Worm (Caenorhabditis elegans): ENCODE results near the gene F56D5.5.

Gene F56D5.5

DNA sequence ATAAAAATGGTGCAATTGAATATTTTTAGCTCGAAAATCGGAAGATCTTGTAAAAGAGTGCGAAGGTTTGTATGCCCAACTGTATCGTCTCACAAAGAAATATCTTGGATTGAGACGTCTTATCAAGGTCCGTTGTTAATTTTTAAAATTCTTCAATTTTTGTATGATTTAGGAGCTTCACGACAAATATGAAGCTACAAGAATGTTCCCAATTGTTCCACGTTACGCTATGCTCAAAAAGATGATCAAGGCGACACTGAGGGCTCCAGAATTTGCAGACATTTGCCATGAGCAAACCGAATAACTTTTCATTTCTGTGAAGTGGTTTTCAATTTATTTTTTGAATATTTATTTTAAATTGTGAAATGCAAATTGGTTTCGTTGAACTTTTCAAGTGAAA, 30.8 kb upstream of the F56D5.5 start (continued):
- TF ChIP-seq skn-1 (tag; optimal IDR thresholded peaks at IDR 0.05) (no peak), F44E2.7 (GFP tag; IDR thresholded peaks at IDR 0.05) (no peak), saeg-2 (GFP tag; IDR thresholded peaks at IDR 0.05) (no peak), duxl-1 (tag; optimal IDR thresholded peaks at IDR 0.05; ENCODE audit: poor library complexity) (no peak), dmd-9 (GFP tag; IDR thresholded peaks at IDR 0.05) (no peak), lin-15B (tag; optimal IDR thresholded peaks at IDR 0.05) (no peak), nhr-111 (GFP tag; optimal IDR thresholded peaks at IDR 0.05) (no peak), mdl-1 (tag; optimal IDR thresholded peaks at IDR 0.05) (no peak), lin-29 (GFP tag; IDR thresholded peaks at IDR 0.05) (no peak), nhr-102 (tag; optimal IDR thresholded peaks at IDR 0.05) (no peak), ceh-20 (GFP tag; IDR thresholded peaks at IDR 0.05) (no peak), ama-1 (optimal IDR thresholded peaks at IDR 0.05) (peak; percentile 82), F10B5.3 (tag; optimal IDR thresholded peaks at IDR 0.05) (no peak), unc-130 (GFP tag; optimal IDR thresholded peaks at IDR 0.05) (peak; percentile 5), set-16 (GFP tag; IDR thresholded peaks at IDR 0.05) (no peak), cey-2 (tag; optimal IDR thresholded peaks at IDR 0.05; ENCODE audit: borderline replicate concordance, insufficient read depth) (no peak), nhr-77 (tag; optimal IDR thresholded peaks at IDR 0.05) (peak; percentile 20), ceh-28 (tag; optimal IDR thresholded peaks at IDR 0.05) (no peak), nhr-11 (tag; optimal IDR thresholded peaks at IDR 0.05) (no peak), T26A8.4 (GFP tag; IDR thresholded peaks at IDR 0.05) (peak; percentile 79; the same call in 1 of the 2 replicates), nhr-10 (tag; optimal IDR thresholded peaks at IDR 0.05) (peak; percentile 3), zfp-3 (GFP tag; conservative IDR thresholded peaks at IDR 0.05) (peak; percentile 96), R02D3.7 (tag; optimal IDR thresholded peaks at IDR 0.05) (no peak), snpc-4 (tag; optimal IDR thresholded peaks at IDR 0.05) (no peak), D1046.2 (GFP tag; IDR thresholded peaks at IDR 0.05) (no peak), ceh-32 (tag; optimal IDR thresholded peaks at IDR 0.05; ENCODE audit: poor library complexity) (no peak), ces-1 (GFP tag; optimal IDR thresholded peaks at IDR 0.05) (no peak), T20F7.1 (GFP tag; optimal IDR thresholded peaks at IDR 0.05) (peak; percentile 69), pqm-1 (tag; optimal IDR thresholded peaks at IDR 0.05) (no peak), gei-8 (GFP tag; optimal IDR thresholded peaks at IDR 0.05) (peak; percentile 11), spr-3 (GFP tag; optimal IDR thresholded peaks at IDR 0.05) (peak; percentile 24), F26F4.8 (GFP tag; conservative IDR thresholded peaks at IDR 0.05) (no peak), nhr-6 (tag; optimal IDR thresholded peaks at IDR 0.05) (no peak), F49E8.2 (tag; optimal IDR thresholded peaks at IDR 0.05; ENCODE audit: borderline replicate concordance) (no peak), jun-1 (tag; optimal IDR thresholded peaks at IDR 0.05) (no peak), Y75B8A.6 (GFP tag; IDR thresholded peaks at IDR 0.05) (0 out of 2 replicates have a peak, but pooled peaks have one; percentile 43), arid-1 (GFP tag; conservative IDR thresholded peaks at IDR 0.05) (no peak; the same call in 1 of the 2 replicates), tra-1 (GFP tag; IDR thresholded peaks at IDR 0.05) (no peak), ZK546.5 (tag; optimal IDR thresholded peaks at IDR 0.05) (no peak), hlh-11 (tag; optimal IDR thresholded peaks at IDR 0.05) (no peak), rbr-2 (tag; optimal IDR thresholded peaks at IDR 0.05) (no peak), zag-1 (tag; optimal IDR thresholded peaks at IDR 0.05) (no peak), daf-16 (GFP tag; optimal IDR thresholded peaks at IDR 0.05) (no peak), daf-16 (tag; optimal IDR thresholded peaks at IDR 0.05) (peak; percentile 20), mxl-3 (GFP tag; optimal IDR thresholded peaks at IDR 0.05) (no peak), aha-1 (tag) (no peak), snpc-1.2 (GFP tag; IDR thresholded peaks at IDR 0.05) (peak; percentile 49; the same call in 1 of the 2 replicates), nhr-76 (tag; optimal IDR thresholded peaks at IDR 0.05) (no peak), madf-5 (GFP tag; IDR thresholded peaks at IDR 0.05) (peak in 1 of 2 experiments; percentile 23; a peak in 1 of 4 replicates), ZK337.2 (GFP tag; IDR thresholded peaks at IDR 0.05) (no peak)

Data from whole organism, L4 larva.